Fruit fly (Drosophila melanogaster) whole organism, pupa: Measurements from ENCODE around the gene CG12010.

Experiments
- CG10348 ChIP-seq: fragments of 200-800 bp; sonication (Bioruptor generic); IDR thresholded peaks from 2 replicates; pipeline ENCODE4 v1.3.6; 2022; ENCODE audit warnings: missing biosample characterization, missing genetic modification characterization
- CG12605 ChIP-seq: fragments of 200-800 bp; sonication (Bioruptor generic); IDR thresholded peaks from 2 replicates; pipeline ENCODE4 v1.3.6; 2022; ENCODE audit warnings: missing biosample characterization, missing genetic modification characterization
- CG13204 ChIP-seq: fragments of 200-800 bp; sonication (Bioruptor generic); optimal IDR thresholded peaks from 2 replicates; lab custom pipeline; 2018; ENCODE audit warnings: missing biosample characterization, mild to moderate bottlenecking, missing genetic modification characterization, moderate library complexity
- CG14655 ChIP-seq: fragments of 200-800 bp; sonication (Bioruptor generic); optimal IDR thresholded peaks from 3 replicates; lab custom pipeline; 2017; ENCODE audit warnings: mild to moderate bottlenecking, missing biosample characterization, missing genetic modification reagents, missing genetic modification characterization
- CG15710 ChIP-seq: fragments of 200-800 bp; sonication (Bioruptor generic); optimal IDR thresholded peaks from 2 replicates; lab custom pipeline; 2018; ENCODE audit warnings: missing biosample characterization, mild to moderate bottlenecking, missing genetic modification characterization, moderate library complexity
- CG17806 ChIP-seq: fragments of 200-800 bp; sonication (Bioruptor generic); optimal IDR thresholded peaks from 2 replicates; lab custom pipeline; 2018; ENCODE audit warnings: missing biosample characterization, mild to moderate bottlenecking, missing genetic modification characterization, moderate library complexity
- CG32121 ChIP-seq: fragments of 200-800 bp; sonication (Bioruptor generic); IDR thresholded peaks from 2 replicates; pipeline ENCODE4 v1.3.6; 2022; ENCODE audit warnings: missing biosample characterization, missing genetic modification characterization
- CG34367 ChIP-seq: fragments of 200-800 bp; sonication (Bioruptor generic); optimal IDR thresholded peaks from 2 replicates; lab custom pipeline; 2018; ENCODE audit warnings: missing biosample characterization, mild to moderate bottlenecking, missing genetic modification characterization
- CG4496 ChIP-seq: fragments of 200-800 bp; sonication (Bioruptor generic); IDR thresholded peaks from 3 replicates; pipeline ENCODE4 v1.3.6; 2022; ENCODE audit warnings: missing biosample characterization, missing genetic modification characterization
- CG8159 ChIP-seq: fragments of 200-800 bp; sonication (Bioruptor generic); optimal IDR thresholded peaks from 3 replicates; lab custom pipeline; 2018; ENCODE audit warnings: missing biosample characterization, mild to moderate bottlenecking, missing genetic modification characterization, moderate library complexity
- CG8301 ChIP-seq: fragments of 200-800 bp; sonication (Bioruptor generic); optimal IDR thresholded peaks from 2 replicates; lab custom pipeline; 2018; ENCODE audit warnings: missing biosample characterization, mild to moderate bottlenecking, missing genetic modification characterization
- CG9948 ChIP-seq: fragments of 200-800 bp; sonication (Bioruptor generic); optimal IDR thresholded peaks from 2 replicates; lab custom pipeline; 2018; ENCODE audit warnings: missing biosample characterization, mild to moderate bottlenecking, missing genetic modification characterization, moderate library complexity
- D1 ChIP-seq: fragments of 200-800 bp; sonication (Bioruptor generic); optimal IDR thresholded peaks from 2 replicates; lab custom pipeline; 2018; ENCODE audit warnings: missing biosample characterization, mild to moderate bottlenecking, missing genetic modification characterization, moderate library complexity
- EcR ChIP-seq: fragments of 200-800 bp; sonication (Bioruptor generic); optimal IDR thresholded peaks from 3 replicates; lab custom pipeline; 2019; ENCODE audit warnings: missing biosample characterization, missing genetic modification characterization, mild to moderate bottlenecking, moderate library complexity, missing genetic modification reagents
- Ets98B ChIP-seq: fragments of 200-800 bp; sonication (Bioruptor generic); IDR thresholded peaks from 2 replicates; pipeline ENCODE4 v1.3.6; 2022; ENCODE audit warnings: missing biosample characterization, missing genetic modification characterization
- Pif1A ChIP-seq: fragments of 200-800 bp; sonication (Bioruptor generic); optimal IDR thresholded peaks from 3 replicates; lab custom pipeline; 2016; ENCODE audit warnings: missing biosample characterization, missing genetic modification characterization
- Pif1B ChIP-seq: fragments of 200-800 bp; sonication (Bioruptor generic); optimal IDR thresholded peaks from 3 replicates; lab custom pipeline; 2016; ENCODE audit warnings: missing biosample characterization, missing genetic modification characterization
- Snoo ChIP-seq: fragments of 200-800 bp; sonication (Bioruptor generic); optimal IDR thresholded peaks from 3 replicates; lab custom pipeline; 2017; ENCODE audit warnings: missing biosample characterization, mild to moderate bottlenecking, missing genetic modification characterization, inconsistent platforms
- fd96Ca ChIP-seq: fragments of 200-800 bp; sonication (Bioruptor generic); IDR thresholded peaks from 3 replicates; pipeline ENCODE4 v1.3.6; 2022; ENCODE audit warnings: missing biosample characterization, missing genetic modification characterization
- gl ChIP-seq: fragments of 200-800 bp; sonication (Bioruptor generic); optimal IDR thresholded peaks from 2 replicates; lab custom pipeline; 2018; ENCODE audit warnings: missing biosample characterization, mild to moderate bottlenecking, missing genetic modification characterization
- rn ChIP-seq: fragments of 200-800 bp; sonication (Bioruptor generic); IDR thresholded peaks from 2 replicates; pipeline ENCODE4 v1.3.6; 2022; ENCODE audit warnings: missing biosample characterization, missing genetic modification characterization

CG12010 gene

dm6 chr3L:3338882-3339590 is 35.0 kb upstream of the CG12010 start:
- peak; percentile 17 for TF ChIP-seq Pif1B
- TF ChIP-seq CG34367 (tag; lab: Kevin White, UChicago), result peak; percentile 11
- TF ChIP-seq CG8301, result peak; percentile 83
- TF ChIP-seq CG32121 (GFP tag; lab: Robert Waterston, UW), result peak; percentile 55
- no peak for TF ChIP-seq Snoo (tag; lab: Kevin White, UChicago)
- peak; percentile 78 for TF ChIP-seq CG17806 (tag; lab: Kevin White, UChicago)
- TF ChIP-seq CG9948 (tag; lab: Kevin White, UChicago), result peak; percentile 63
- peak; percentile 55 for TF ChIP-seq Pif1A (GFP tag; lab: Kevin White, UChicago)
- TF ChIP-seq CG10348 (GFP tag; lab: Robert Waterston, UW), result no peak
- no peak for TF ChIP-seq CG13204 (GFP tag; lab: Kevin White, UChicago)
- TF ChIP-seq CG4496 (GFP tag; lab: Robert Waterston, UW), result peak; percentile 33; the same call in 1 of the 3 replicates
- TF ChIP-seq EcR (GFP tag; lab: Kevin White, UChicago), result no peak
- TF ChIP-seq CG12605, result peak; percentile 66
- TF ChIP-seq D1 (tag; lab: Kevin White, UChicago), result no peak
- peak; percentile 47 for TF ChIP-seq Ets98B (GFP tag; lab: Robert Waterston, UW)
- peak; percentile 83 for TF ChIP-seq CG8159 (tag; lab: Kevin White, UChicago)
- peak; percentile 65 for TF ChIP-seq CG15710 (tag; lab: Kevin White, UChicago)
- peak; percentile 89 for TF ChIP-seq CG14655 (GFP tag; lab: Kevin White, UChicago)
- TF ChIP-seq rn, result no peak
- peak; percentile 53 for TF ChIP-seq gl (tag; lab: Kevin White, UChicago)
- TF ChIP-seq fd96Ca (GFP tag; lab: Robert Waterston, UW), result peak; percentile 39; the same call in 2 of the 3 replicates

dm6 chr3L:3339695-3340226 is 34.3 kb upstream of the CG12010 start:
- TF ChIP-seq Ets98B (GFP tag; lab: Robert Waterston, UW), result no peak
- TF ChIP-seq CG8301, result no peak
- TF ChIP-seq EcR (GFP tag; lab: Kevin White, UChicago), result no peak

dm6 chr3L:3342307-3342940 is 31.7 kb upstream of the CG12010 start:
- TF ChIP-seq CG34367 (tag; lab: Kevin White, UChicago) (peak; percentile 61), D1 (tag; lab: Kevin White, UChicago) (no peak), CG15710 (tag; lab: Kevin White, UChicago) (peak; percentile 64), rn (no peak), CG13204 (GFP tag; lab: Kevin White, UChicago) (peak; percentile 26), CG9948 (tag; lab: Kevin White, UChicago) (peak; percentile 69), Ets98B (GFP tag; lab: Robert Waterston, UW) (no peak), CG4496 (GFP tag; lab: Robert Waterston, UW) (no peak), CG12605 (no peak), Snoo (tag; lab: Kevin White, UChicago) (peak; percentile 76), CG32121 (GFP tag; lab: Robert Waterston, UW) (no peak), CG10348 (GFP tag; lab: Robert Waterston, UW) (no peak), fd96Ca (GFP tag; lab: Robert Waterston, UW) (no peak), gl (tag; lab: Kevin White, UChicago) (peak; percentile 6), Pif1B (peak; percentile 51), CG17806 (tag; lab: Kevin White, UChicago) (peak; percentile 61), Pif1A (GFP tag; lab: Kevin White, UChicago) (peak; percentile 64), EcR (GFP tag; lab: Kevin White, UChicago) (peak; percentile 22), CG8301 (peak; percentile 48), CG14655 (GFP tag; lab: Kevin White, UChicago) (peak; percentile 64), CG8159 (tag; lab: Kevin White, UChicago) (peak; percentile 67)

- TF ChIP-seq CG12605 (no peak), Pif1A (GFP tag; lab: Kevin White, UChicago) (peak; percentile 13), CG34367 (tag; lab: Kevin White, UChicago) (no peak), CG8159 (tag; lab: Kevin White, UChicago) (peak; percentile 55), CG15710 (tag; lab: Kevin White, UChicago) (peak; percentile 44), CG13204 (GFP tag; lab: Kevin White, UChicago) (no peak), Snoo (tag; lab: Kevin White, UChicago) (peak; percentile 82), CG9948 (tag; lab: Kevin White, UChicago) (peak; percentile 44), Pif1B (peak; percentile 35), gl (tag; lab: Kevin White, UChicago) (no peak), CG10348 (GFP tag; lab: Robert Waterston, UW) (no peak), Ets98B (GFP tag; lab: Robert Waterston, UW) (no peak), D1 (tag; lab: Kevin White, UChicago) (no peak), EcR (GFP tag; lab: Kevin White, UChicago) (no peak), CG14655 (GFP tag; lab: Kevin White, UChicago) (peak; percentile 50), CG8301 (peak; percentile 41), fd96Ca (GFP tag; lab: Robert Waterston, UW) (no peak), CG17806 (tag; lab: Kevin White, UChicago) (peak; percentile 40), CG4496 (GFP tag; lab: Robert Waterston, UW) (no peak), CG32121 (GFP tag; lab: Robert Waterston, UW) (no peak), rn (no peak)
- TF ChIP-seq, all 21 proteins: peak for 9
Measured at dm6 chr3L:3343260-3343659, 30.8 kb upstream of the CG12010 start.
